Fruit fly (Drosophila melanogaster) whole organism, embryonic: ENCODE results near the gene CG15337.

Source experiments
- B-H1 ChIP-seq: fragments of 200-800 bp; sonication (Bioruptor generic); IDR thresholded peaks from 3 replicates; pipeline ENCODE4 v1.3.6; 2022; ENCODE audit warnings: missing biosample characterization, missing genetic modification characterization
- C15 ChIP-seq: fragments of 200-800 bp; sonication (Bioruptor generic); IDR thresholded peaks from 3 replicates; pipeline ENCODE4 v1.3.6; 2022; ENCODE audit warnings: missing biosample characterization, missing genetic modification characterization
- CG1024 ChIP-seq: fragments of 200-800 bp; sonication (Bioruptor generic); IDR thresholded peaks from 2 replicates; pipeline ENCODE4 v1.3.6; 2022; ENCODE audit warnings: missing biosample characterization, missing genetic modification characterization
- CG10462 ChIP-seq: fragments of 200-800 bp; sonication (Bioruptor generic); optimal IDR thresholded peaks from 2 replicates; lab custom pipeline; 2016; ENCODE audit warnings: missing biosample characterization, missing genetic modification characterization
- CG11504 ChIP-seq: fragments of 200-800 bp; sonication (Bioruptor generic); optimal IDR thresholded peaks from 3 replicates; lab custom pipeline; 2019; ENCODE audit warnings: missing biosample characterization, mild to moderate bottlenecking, missing genetic modification characterization, moderate library complexity
- CG1233 ChIP-seq: fragments of 200-800 bp; sonication (Bioruptor generic); optimal IDR thresholded peaks from 4 replicates; lab custom pipeline; 2018; ENCODE audit warnings: missing biosample characterization, mild to moderate bottlenecking, missing genetic modification characterization
- CG12942 ChIP-seq: fragments of 200-800 bp; sonication (Bioruptor generic); optimal IDR thresholded peaks from 3 replicates; lab custom pipeline; 2016; ENCODE audit warnings: missing biosample characterization, missing genetic modification characterization
- CG30403 ChIP-seq: fragments of 200-800 bp; sonication (Bioruptor generic); optimal IDR thresholded peaks from 3 replicates; lab custom pipeline; 2016; ENCODE audit warnings: missing biosample characterization, missing genetic modification characterization
- CG32767 ChIP-seq: fragments of 200-800 bp; sonication (Bioruptor generic); IDR thresholded peaks from 2 replicates; pipeline ENCODE4 v1.3.6; 2022; ENCODE audit warnings: missing biosample characterization, missing genetic modification characterization
- CG34376 ChIP-seq: fragments of 200-800 bp; sonication (Bioruptor generic); optimal IDR thresholded peaks from 2 replicates; lab custom pipeline; 2018; ENCODE audit warnings: missing biosample characterization, mild to moderate bottlenecking, missing genetic modification characterization
- CG3995 ChIP-seq: fragments of 200-800 bp; sonication (Bioruptor generic); optimal IDR thresholded peaks from 3 replicates; lab custom pipeline; 2016; ENCODE audit warnings: missing biosample characterization, missing genetic modification characterization
- CG6272 ChIP-seq: fragments of 200-800 bp; sonication (Bioruptor generic); IDR thresholded peaks from 2 replicates; pipeline ENCODE4 v1.3.6; 2022; ENCODE audit warnings: missing biosample characterization, missing genetic modification characterization
- CG6813 ChIP-seq: fragments of 200-800 bp; sonication (Bioruptor generic); optimal IDR thresholded peaks from 2 replicates; lab custom pipeline; 2017; ENCODE audit warnings: missing biosample characterization, missing genetic modification characterization, mild to moderate bottlenecking, moderate library complexity, missing genetic modification reagents
- CG9932 ChIP-seq: fragments of 200-800 bp; sonication (Bioruptor generic); IDR thresholded peaks from 2 replicates; pipeline ENCODE4 v1.3.6; 2022; ENCODE audit warnings: missing biosample characterization, missing genetic modification characterization
- D19A ChIP-seq: fragments of 200-800 bp; optimal IDR thresholded peaks from 3 replicates; lab custom pipeline; 2019; ENCODE audit warnings: missing biosample characterization, mild to moderate bottlenecking, missing genetic modification characterization, moderate library complexity
- Dad ChIP-seq: fragments of 200-800 bp; sonication (Bioruptor generic); optimal IDR thresholded peaks from 3 replicates; lab custom pipeline; 2016; ENCODE audit warnings: missing biosample characterization, missing genetic modification characterization
- Dll ChIP-seq: fragments of 200-800 bp; sonication (Bioruptor generic); IDR thresholded peaks from 4 replicates; pipeline ENCODE4 v1.3.6; 2022; ENCODE audit warnings: missing biosample characterization, missing genetic modification characterization; ENCODE audit not compliant: partially characterized antibody
- Drgx ChIP-seq: fragments of 200-800 bp; sonication (Bioruptor generic); IDR thresholded peaks from 2 replicates; pipeline ENCODE4 v1.3.6; 2022; ENCODE audit warnings: missing biosample characterization, missing genetic modification characterization
- ERR ChIP-seq: fragments of 200-800 bp; sonication (Bioruptor generic); optimal IDR thresholded peaks from 2 replicates; lab custom pipeline; 2016; ENCODE audit warnings: missing biosample characterization, missing genetic modification characterization
- H15 ChIP-seq: fragments of 200-800 bp; sonication (Bioruptor generic); IDR thresholded peaks from 3 replicates; pipeline ENCODE4 v1.3.6; 2022; ENCODE audit warnings: missing biosample characterization, missing genetic modification characterization
- HLH3B ChIP-seq: fragments of 200-800 bp; sonication (Bioruptor generic); IDR thresholded peaks from 2 replicates; pipeline ENCODE4 v1.3.6; 2022; ENCODE audit warnings: missing biosample characterization, missing genetic modification characterization
- HLH54F ChIP-seq: fragments of 200-800 bp; sonication (Bioruptor generic); optimal IDR thresholded peaks from 3 replicates; lab custom pipeline; 2016; ENCODE audit warnings: missing biosample characterization, missing genetic modification characterization
- HmgD ChIP-seq: fragments of 200-800 bp; sonication (Bioruptor generic); optimal IDR thresholded peaks from 3 replicates; lab custom pipeline; 2016; ENCODE audit warnings: missing biosample characterization, missing genetic modification characterization
- Lpt ChIP-seq: fragments of >200 bp; optimal IDR thresholded peaks from 2 replicates; lab custom pipeline; 2018; ENCODE audit warnings: missing biosample characterization, missing genetic modification characterization
- Med ChIP-seq: fragments of 200-800 bp; sonication (Bioruptor generic); peaks from one replicate; lab custom pipeline; 2016; ENCODE audit warnings: missing biosample characterization, missing genetic modification characterization, mild to moderate bottlenecking, inconsistent platforms, moderate library complexity
- NK7.1 ChIP-seq: fragments of 200-800 bp; sonication (Bioruptor generic); optimal IDR thresholded peaks from 3 replicates; lab custom pipeline; 2016; ENCODE audit warnings: missing biosample characterization, missing genetic modification characterization
- Nf-YC ChIP-seq: fragments of 200-800 bp; optimal IDR thresholded peaks from 3 replicates; lab custom pipeline; 2019; ENCODE audit warnings: missing biosample characterization, mild to moderate bottlenecking, missing genetic modification characterization, moderate library complexity
- Ptx1 ChIP-seq: fragments of 200-800 bp; sonication (Bioruptor generic); IDR thresholded peaks from 2 replicates; pipeline ENCODE4 v1.3.6; 2022; ENCODE audit warnings: missing biosample characterization, missing genetic modification characterization
- Rx ChIP-seq: fragments of 200-800 bp; sonication (Bioruptor generic); IDR thresholded peaks from 2 replicates; pipeline ENCODE4 v1.3.6; 2022; ENCODE audit warnings: missing biosample characterization, missing genetic modification characterization
- Sox102F ChIP-seq: fragments of 200-800 bp; sonication (Bioruptor generic); optimal IDR thresholded peaks from 2 replicates; lab custom pipeline; 2018; ENCODE audit warnings: missing biosample characterization, mild to moderate bottlenecking, missing genetic modification characterization, moderate library complexity
- Sry-δ ChIP-seq: fragments of 200-800 bp; sonication (Bioruptor generic); optimal IDR thresholded peaks from 2 replicates; lab custom pipeline; 2016; ENCODE audit warnings: missing biosample characterization, missing genetic modification characterization
- Ssrp ChIP-seq: fragments of 200-800 bp; sonication (Bioruptor generic); optimal IDR thresholded peaks from 2 replicates; lab custom pipeline; 2018; ENCODE audit warnings: missing biosample characterization, mild to moderate bottlenecking, missing genetic modification characterization, moderate library complexity
- Xrp1 ChIP-seq: fragments of 200-800 bp; sonication (Bioruptor generic); IDR thresholded peaks from 2 replicates; pipeline ENCODE4 v1.3.6; 2022; ENCODE audit warnings: missing biosample characterization, missing genetic modification characterization
- bsh ChIP-seq, 2 experiments: fragments of 200-800 bp; sonication (Bioruptor generic); optimal IDR thresholded peaks; 2 replicates each; lab custom pipeline; 2017 to 2018; ENCODE audit warnings: mild to moderate bottlenecking in 2 of 2, missing biosample characterization in 2 of 2, missing genetic modification characterization in 2 of 2, moderate library complexity in 1 of 2
- corto ChIP-seq: fragments of 200-800 bp; sonication (Bioruptor generic); optimal IDR thresholded peaks from 2 replicates; lab custom pipeline; 2016; ENCODE audit warnings: missing biosample characterization, mild to moderate bottlenecking, missing genetic modification characterization, moderate library complexity
- croc ChIP-seq: fragments of 200-800 bp; sonication (Bioruptor generic); conservative IDR thresholded peaks from 3 replicates; pipeline ENCODE4 v1.3.6; 2022; ENCODE audit warnings: missing biosample characterization, missing genetic modification characterization
- eve ChIP-seq, 2 experiments: fragments of >200 bp; optimal IDR thresholded peaks; 2 replicates each; lab custom pipeline; 2017; ENCODE audit warnings: missing biosample characterization in 2 of 2, missing genetic modification characterization in 2 of 2
- fru ChIP-seq: fragments of >200 bp; optimal IDR thresholded peaks from 2 replicates; lab custom pipeline; 2017
- hb ChIP-seq: fragments of 200-800 bp; sonication (Bioruptor generic); IDR thresholded peaks from 3 replicates; pipeline ENCODE4 v1.3.6; 2022; ENCODE audit warnings: missing biosample characterization, missing genetic modification characterization; ENCODE audit not compliant: partially characterized antibody
- kni ChIP-seq: fragments of 200-800 bp; sonication (Bioruptor generic); optimal IDR thresholded peaks from 3 replicates; lab custom pipeline; 2017; ENCODE audit warnings: mild to moderate bottlenecking, missing biosample characterization, missing genetic modification reagents, missing genetic modification characterization
- lab ChIP-seq: fragments of 200-800 bp; sonication (Bioruptor generic); optimal IDR thresholded peaks from 3 replicates; lab custom pipeline; 2017; ENCODE audit warnings: missing biosample characterization, missing genetic modification characterization, mild to moderate bottlenecking, moderate library complexity, missing genetic modification reagents
- run ChIP-seq: fragments of 200-800 bp; sonication (Bioruptor generic); optimal IDR thresholded peaks from 3 replicates; lab custom pipeline; 2018; ENCODE audit warnings: missing biosample characterization, mild to moderate bottlenecking, missing genetic modification characterization
- scrt ChIP-seq: fragments of 200-800 bp; sonication (Bioruptor generic); optimal IDR thresholded peaks from 2 replicates; lab custom pipeline; 2018; ENCODE audit warnings: missing biosample characterization, mild to moderate bottlenecking, missing genetic modification characterization, moderate library complexity
- slou ChIP-seq: fragments of 200-800 bp; sonication (Bioruptor generic); optimal IDR thresholded peaks from 3 replicates; lab custom pipeline; 2016; ENCODE audit warnings: missing biosample characterization, missing genetic modification characterization
- stwl ChIP-seq: fragments of 200-800 bp; sonication (Bioruptor generic); optimal IDR thresholded peaks from 3 replicates; lab custom pipeline; 2018; ENCODE audit warnings: missing biosample characterization, mild to moderate bottlenecking, missing genetic modification characterization, moderate library complexity
- tna ChIP-seq: fragments of 200-800 bp; sonication (Bioruptor generic); IDR thresholded peaks from 2 replicates; pipeline ENCODE4 v1.3.6; 2022; ENCODE audit warnings: missing biosample characterization, missing genetic modification characterization; ENCODE audit not compliant: partially characterized antibody
- toy ChIP-seq: fragments of 200-800 bp; sonication (Bioruptor generic); IDR thresholded peaks from 2 replicates; pipeline ENCODE4 v1.3.6; 2022; ENCODE audit warnings: missing biosample characterization, missing genetic modification characterization
- vnd ChIP-seq: fragments of 200-800 bp; sonication (Bioruptor generic); IDR thresholded peaks from 3 replicates; pipeline ENCODE4 v1.3.6; 2022; ENCODE audit warnings: missing biosample characterization, missing genetic modification characterization; ENCODE audit not compliant: partially characterized antibody
- zfh1 ChIP-seq: fragments of 200-800 bp; sonication (Bioruptor generic); IDR thresholded peaks from 3 replicates; pipeline ENCODE4 v1.3.6; 2022; ENCODE audit warnings: missing biosample characterization, missing genetic modification characterization

Gene CG15337

dm6 chrX:8113386-8114279 lies 46.2 kb upstream of the CG15337 start (continued):
- TF ChIP-seq Dad (GFP tag; lab: Kevin White, UChicago) (no peak), hb (GFP tag; lab: Robert Waterston, UW) (no peak), Nf-YC (peak; percentile 12), B-H1 (GFP tag; lab: Robert Waterston, UW) (peak; percentile 34; the same call in 1 of the 3 replicates), NK7.1 (GFP tag; lab: Kevin White, UChicago) (peak; percentile 18), Med (peak; percentile 94), Ssrp (no peak), HLH3B (GFP tag; lab: Robert Waterston, UW) (peak; percentile 21; the same call in 1 of the 2 replicates), CG3995 (GFP tag; lab: Kevin White, UChicago) (peak; percentile 7), CG10462 (GFP tag; lab: Kevin White, UChicago) (no peak), H15 (GFP tag; lab: Robert Waterston, UW) (0 out of 3 replicates have a peak, but pooled peaks have one; percentile 9), C15 (GFP tag; lab: Robert Waterston, UW) (no peak), D19A (peak; percentile 11), HLH54F (GFP tag; lab: Kevin White, UChicago) (peak; percentile 63), ERR (GFP tag; lab: Kevin White, UChicago) (no peak), stwl (tag; lab: Kevin White, UChicago) (no peak), Sox102F (GFP tag; lab: Kevin White, UChicago) (peak; percentile 30), CG34376 (peak; percentile 34), CG11504 (peak; percentile 62), Rx (GFP tag; lab: Robert Waterston, UW) (peak; percentile 47; the same call in 1 of the 2 replicates), Ptx1 (peak; percentile 67), croc (no peak), CG1233 (GFP tag; lab: Kevin White, UChicago) (no peak), CG6272 (GFP tag; lab: Robert Waterston, UW) (no peak), Xrp1 (GFP tag; lab: Robert Waterston, UW) (peak; percentile 54; the same call in 1 of the 2 replicates), vnd (GFP tag; lab: Robert Waterston, UW) (no peak), toy (GFP tag; lab: Robert Waterston, UW) (peak; percentile 45; the same call in 1 of the 2 replicates), Sry-δ (GFP tag; lab: Kevin White, UChicago) (peak; percentile 24), tna (no peak), CG30403 (GFP tag; lab: Kevin White, UChicago) (peak; percentile 52), HmgD (no peak), kni (GFP tag; lab: Kevin White, UChicago) (no peak), slou (GFP tag; lab: Kevin White, UChicago) (no peak), CG6813 (GFP tag; lab: Kevin White, UChicago) (peak; percentile 54), corto (GFP tag; lab: Kevin White, UChicago) (no peak), CG9932 (peak; percentile 74), scrt (GFP tag; lab: Kevin White, UChicago) (peak; percentile 52), eve (GFP tag; optimal IDR thresholded peaks at IDR 0.05; lab: Kevin White, UChicago) (no peak), Dll (GFP tag; lab: Robert Waterston, UW) (no peak), Lpt (GFP tag; lab: Kevin White, UChicago) (no peak), CG1024 (GFP tag; lab: Robert Waterston, UW) (0 out of 2 replicates have a peak, but pooled peaks have one; percentile 14), run (tag; lab: Kevin White, UChicago) (no peak), bsh (GFP tag; optimal IDR thresholded peaks at IDR 0.05; lab: Kevin White, UChicago) (peak in 1 of 2 experiments; percentile 18), fru (lab: Kevin White, UChicago) (no peak), lab (peak; percentile 89), CG12942 (GFP tag; lab: Kevin White, UChicago) (peak; percentile 19), Drgx (no peak; the same call in 1 of the 2 replicates), CG32767 (GFP tag; lab: Robert Waterston, UW) (no peak), zfh1 (peak; percentile 26; the same call in 1 of the 3 replicates)
